Fruit fly (Drosophila melanogaster) whole organism, embryonic: ENCODE measurements around the gene Dhc36C.

Experiments
- BEAF-32 ChIP-seq: fragments of 200-800 bp; sonication (Bioruptor generic); optimal IDR thresholded peaks from 3 replicates; lab custom pipeline; 2017; ENCODE audit warnings: missing biosample characterization, missing genetic modification characterization, mild to moderate bottlenecking, moderate library complexity, missing genetic modification reagents
- Bgb ChIP-seq: fragments of 200-800 bp; sonication (Bioruptor generic); IDR thresholded peaks from 2 replicates; pipeline ENCODE4 v1.3.6; 2022; ENCODE audit warnings: missing biosample characterization, missing genetic modification characterization; ENCODE audit not compliant: partially characterized antibody
- CG10543 ChIP-seq: fragments of 200-800 bp; sonication (Bioruptor generic); optimal IDR thresholded peaks from 3 replicates; lab custom pipeline; 2017; ENCODE audit warnings: missing biosample characterization, mild to moderate bottlenecking, missing genetic modification characterization, moderate library complexity
- CG10565 ChIP-seq: fragments of 200-800 bp; sonication (Bioruptor generic); optimal IDR thresholded peaks from 3 replicates; lab custom pipeline; 2016; ENCODE audit warnings: missing biosample characterization, mild to moderate bottlenecking, missing genetic modification characterization
- CG10654 ChIP-seq: fragments of 200-800 bp; sonication (Bioruptor generic); optimal IDR thresholded peaks from 2 replicates; lab custom pipeline; 2016; ENCODE audit warnings: missing biosample characterization, missing genetic modification characterization
- CG12236 ChIP-seq: fragments of 200-800 bp; sonication (Bioruptor generic); optimal IDR thresholded peaks from 2 replicates; lab custom pipeline; 2016; ENCODE audit warnings: missing biosample characterization, missing genetic modification characterization
- CG13287 ChIP-seq: fragments of 200-800 bp; sonication (Bioruptor generic); IDR thresholded peaks from 2 replicates; pipeline ENCODE4 v1.3.6; 2022; ENCODE audit warnings: missing biosample characterization, missing genetic modification characterization; ENCODE audit not compliant: partially characterized antibody
- CG14710 ChIP-seq: fragments of 200-800 bp; sonication (Bioruptor generic); optimal IDR thresholded peaks from 3 replicates; lab custom pipeline; 2019; ENCODE audit warnings: missing biosample characterization, mild to moderate bottlenecking, missing genetic modification characterization, moderate library complexity
- CG17328 ChIP-seq: fragments of 200-800 bp; sonication (Bioruptor generic); IDR thresholded peaks from 2 replicates; pipeline ENCODE4 v1.3.6; 2022; ENCODE audit warnings: missing biosample characterization, missing genetic modification characterization
- CG17829 ChIP-seq: fragments of 200-800 bp; optimal IDR thresholded peaks from 2 replicates; lab custom pipeline; 2019; ENCODE audit warnings: missing biosample characterization, mild to moderate bottlenecking, missing genetic modification characterization, moderate library complexity
- CG18262 ChIP-seq: fragments of 200-800 bp; optimal IDR thresholded peaks from 3 replicates; lab custom pipeline; 2019; ENCODE audit warnings: missing biosample characterization, mild to moderate bottlenecking, missing genetic modification characterization, moderate library complexity
- CG31224 ChIP-seq: fragments of 200-800 bp; sonication (Bioruptor generic); IDR thresholded peaks from 2 replicates; pipeline ENCODE4 v1.3.6; 2022; ENCODE audit warnings: missing biosample characterization, missing genetic modification characterization
- CG31441 ChIP-seq: fragments of 200-800 bp; sonication (Bioruptor generic); IDR thresholded peaks from 2 replicates; pipeline ENCODE4 v1.3.6; 2022; ENCODE audit warnings: missing biosample characterization, missing genetic modification characterization
- CG3407 ChIP-seq: fragments of 200-800 bp; sonication (Bioruptor generic); optimal IDR thresholded peaks from 2 replicates; lab custom pipeline; 2018; ENCODE audit warnings: missing biosample characterization, mild to moderate bottlenecking, missing genetic modification characterization
- CG3726 ChIP-seq: fragments of 200-800 bp; sonication (Bioruptor generic); IDR thresholded peaks from 3 replicates; pipeline ENCODE4, ENCODE4 v1.3.6; 2022; ENCODE audit warnings: missing biosample characterization, missing genetic modification characterization
- CG4404 ChIP-seq: fragments of 200-800 bp; sonication (Bioruptor generic); IDR thresholded peaks from 2 replicates; pipeline ENCODE4 v1.3.6; 2022; ENCODE audit warnings: missing biosample characterization, missing genetic modification characterization
- CG4424 ChIP-seq: fragments of 200-800 bp; sonication (Bioruptor generic); optimal IDR thresholded peaks from 3 replicates; lab custom pipeline; 2016; ENCODE audit warnings: missing biosample characterization, missing genetic modification characterization
- CG6175 ChIP-seq: fragments of 200-800 bp; sonication (Bioruptor generic); IDR thresholded peaks from 3 replicates; pipeline ENCODE4 v1.3.6; 2022; ENCODE audit warnings: missing biosample characterization, missing genetic modification characterization
- CG7839 ChIP-seq: fragments of 200-800 bp; sonication (Bioruptor generic); optimal IDR thresholded peaks from 3 replicates; lab custom pipeline; 2018; ENCODE audit warnings: missing biosample characterization, mild to moderate bottlenecking, missing genetic modification characterization, moderate library complexity
- CG8478 ChIP-seq: fragments of >200 bp; optimal IDR thresholded peaks from 2 replicates; lab custom pipeline; 2018
- CG9727 ChIP-seq: fragments of 200-800 bp; sonication (Bioruptor generic); optimal IDR thresholded peaks from 3 replicates; lab custom pipeline; 2017; ENCODE audit warnings: missing biosample characterization, mild to moderate bottlenecking, missing genetic modification characterization
- CG9876 ChIP-seq: fragments of 200-800 bp; sonication (Bioruptor generic); optimal IDR thresholded peaks from 2 replicates; lab custom pipeline; 2016; ENCODE audit warnings: missing biosample characterization, missing genetic modification characterization
- Dek ChIP-seq: fragments of 200-800 bp; sonication (Bioruptor generic); optimal IDR thresholded peaks from 3 replicates; lab custom pipeline; 2019; ENCODE audit warnings: missing biosample characterization, mild to moderate bottlenecking, missing genetic modification characterization, moderate library complexity
- Dip3 ChIP-seq: fragments of 200-800 bp; sonication (Bioruptor generic); optimal IDR thresholded peaks from 3 replicates; lab custom pipeline; 2016; ENCODE audit warnings: missing biosample characterization, missing genetic modification characterization
- GATAe ChIP-seq: fragments of 200-800 bp; sonication (Bioruptor generic); conservative IDR thresholded peaks from 2 replicates; pipeline ENCODE4 v1.3.6; 2022; ENCODE audit warnings: missing biosample characterization, missing genetic modification characterization
- HHEX ChIP-seq: fragments of 200-800 bp; sonication (Bioruptor generic); optimal IDR thresholded peaks from 3 replicates; lab custom pipeline; 2017; ENCODE audit warnings: missing biosample characterization, mild to moderate bottlenecking, missing genetic modification characterization, missing genetic modification reagents
- HLHmδ ChIP-seq: fragments of 200-800 bp; sonication (Bioruptor generic); optimal IDR thresholded peaks from 2 replicates; lab custom pipeline; 2018; ENCODE audit warnings: missing biosample characterization, mild to moderate bottlenecking, missing genetic modification characterization, moderate library complexity
- Hand ChIP-seq: fragments of 200-800 bp; sonication (Bioruptor generic); optimal IDR thresholded peaks from 2 replicates; lab custom pipeline; 2017; ENCODE audit warnings: mild to moderate bottlenecking, missing biosample characterization, missing genetic modification reagents, missing genetic modification characterization
- MTF-1 ChIP-seq: fragments of 200-800 bp; sonication (Bioruptor generic); optimal IDR thresholded peaks from 2 replicates; lab custom pipeline; 2018; ENCODE audit warnings: missing biosample characterization, mild to moderate bottlenecking, missing genetic modification characterization, borderline replicate concordance
- Max ChIP-seq: fragments of 200-800 bp; sonication (Bioruptor generic); optimal IDR thresholded peaks from 2 replicates; lab custom pipeline; 2016; ENCODE audit warnings: missing biosample characterization, mild to moderate bottlenecking, missing genetic modification characterization
- Mes4 ChIP-seq: fragments of 200-800 bp; sonication (Bioruptor generic); optimal IDR thresholded peaks from 2 replicates; lab custom pipeline; 2016; ENCODE audit warnings: missing biosample characterization, missing genetic modification characterization
- Nf-YB ChIP-seq: fragments of 200-800 bp; sonication (Bioruptor generic); optimal IDR thresholded peaks from 3 replicates; lab custom pipeline; 2019; ENCODE audit warnings: missing biosample characterization, mild to moderate bottlenecking, missing genetic modification characterization, moderate library complexity
- Nf-YC ChIP-seq: fragments of 200-800 bp; optimal IDR thresholded peaks from 3 replicates; lab custom pipeline; 2019; ENCODE audit warnings: missing biosample characterization, mild to moderate bottlenecking, missing genetic modification characterization, moderate library complexity
- Rx ChIP-seq: fragments of 200-800 bp; sonication (Bioruptor generic); IDR thresholded peaks from 2 replicates; pipeline ENCODE4 v1.3.6; 2022; ENCODE audit warnings: missing biosample characterization, missing genetic modification characterization
- Spps ChIP-seq: fragments of 200-800 bp; sonication (Bioruptor generic); optimal IDR thresholded peaks from 2 replicates; lab custom pipeline; 2018; ENCODE audit warnings: missing biosample characterization, mild to moderate bottlenecking, missing genetic modification characterization
- Usf ChIP-seq: fragments of 200-800 bp; sonication (Bioruptor generic); optimal IDR thresholded peaks from 2 replicates; lab custom pipeline; 2017; ENCODE audit warnings: missing genotype, missing biosample characterization, missing genetic modification characterization
- ash1 ChIP-seq: fragments of 200-800 bp; sonication (Bioruptor generic); optimal IDR thresholded peaks from 2 replicates; lab custom pipeline; 2018; ENCODE audit warnings: missing biosample characterization, mild to moderate bottlenecking, missing genetic modification characterization
- crp ChIP-seq, 2 experiments: fragments of 200-800 bp; sonication (Bioruptor generic); optimal IDR thresholded peaks; 2 replicates in 1 of 2; 3 replicates in 1 of 2; lab custom pipeline; 2017; ENCODE audit warnings: missing biosample characterization in 2 of 2, missing genetic modification characterization in 2 of 2, mild to moderate bottlenecking in 1 of 2, moderate library complexity in 1 of 2
- dpn ChIP-seq, 2 experiments: fragments of 200-800 bp; sonication (Bioruptor generic); optimal IDR thresholded peaks; 3 replicates each; lab custom pipeline; 2016; ENCODE audit warnings: missing biosample characterization in 2 of 2, missing genetic modification characterization in 2 of 2
- esg ChIP-seq: fragments of 200-800 bp; sonication (Bioruptor generic); conservative IDR thresholded peaks from 2 replicates; pipeline ENCODE4 v1.3.6; 2022; ENCODE audit warnings: missing biosample characterization, missing genetic modification characterization
- gce ChIP-seq: fragments of 200-800 bp; sonication (Bioruptor generic); IDR thresholded peaks from 3 replicates; pipeline ENCODE4 v1.3.6; 2022; ENCODE audit warnings: missing biosample characterization, missing genetic modification characterization
- mam ChIP-seq: fragments of 200-800 bp; sonication (Bioruptor generic); optimal IDR thresholded peaks from 3 replicates; lab custom pipeline; 2016; ENCODE audit warnings: missing biosample characterization, missing genetic modification characterization
- pita ChIP-seq: fragments of 200-800 bp; sonication (Bioruptor generic); optimal IDR thresholded peaks from 2 replicates; lab custom pipeline; 2017; ENCODE audit warnings: missing biosample characterization, mild to moderate bottlenecking, missing genetic modification characterization
- row ChIP-seq: fragments of 200-800 bp; sonication (Bioruptor generic); IDR thresholded peaks from 3 replicates; pipeline ENCODE4 v1.3.6; 2022; ENCODE audit warnings: missing biosample characterization, missing genetic modification characterization
- schlank ChIP-seq: fragments of 200-800 bp; sonication (Bioruptor generic); optimal IDR thresholded peaks from 2 replicates; lab custom pipeline; 2018; ENCODE audit warnings: missing biosample characterization, mild to moderate bottlenecking, missing genetic modification characterization
- sim ChIP-seq: fragments of 200-800 bp; sonication (Bioruptor generic); IDR thresholded peaks from 2 replicates; pipeline ENCODE4 v1.3.6; 2022; ENCODE audit warnings: missing biosample characterization, missing genetic modification characterization
- slbo ChIP-seq: fragments of 200-800 bp; sonication (Bioruptor generic); IDR thresholded peaks from 2 replicates; pipeline ENCODE4 v1.3.6; 2022; ENCODE audit warnings: missing biosample characterization, missing genetic modification characterization
- ttk ChIP-seq: fragments of 200-800 bp; sonication (Bioruptor generic); IDR thresholded peaks from 2 replicates; pipeline ENCODE4 v2.1.2; 2022; ENCODE audit warnings: missing biosample characterization, missing genetic modification characterization
- unpg ChIP-seq: fragments of 200-800 bp; sonication (Bioruptor generic); optimal IDR thresholded peaks from 3 replicates; lab custom pipeline; 2018; ENCODE audit warnings: missing biosample characterization, mild to moderate bottlenecking, missing genetic modification characterization, moderate library complexity

Gene Dhc36C

DNA sequence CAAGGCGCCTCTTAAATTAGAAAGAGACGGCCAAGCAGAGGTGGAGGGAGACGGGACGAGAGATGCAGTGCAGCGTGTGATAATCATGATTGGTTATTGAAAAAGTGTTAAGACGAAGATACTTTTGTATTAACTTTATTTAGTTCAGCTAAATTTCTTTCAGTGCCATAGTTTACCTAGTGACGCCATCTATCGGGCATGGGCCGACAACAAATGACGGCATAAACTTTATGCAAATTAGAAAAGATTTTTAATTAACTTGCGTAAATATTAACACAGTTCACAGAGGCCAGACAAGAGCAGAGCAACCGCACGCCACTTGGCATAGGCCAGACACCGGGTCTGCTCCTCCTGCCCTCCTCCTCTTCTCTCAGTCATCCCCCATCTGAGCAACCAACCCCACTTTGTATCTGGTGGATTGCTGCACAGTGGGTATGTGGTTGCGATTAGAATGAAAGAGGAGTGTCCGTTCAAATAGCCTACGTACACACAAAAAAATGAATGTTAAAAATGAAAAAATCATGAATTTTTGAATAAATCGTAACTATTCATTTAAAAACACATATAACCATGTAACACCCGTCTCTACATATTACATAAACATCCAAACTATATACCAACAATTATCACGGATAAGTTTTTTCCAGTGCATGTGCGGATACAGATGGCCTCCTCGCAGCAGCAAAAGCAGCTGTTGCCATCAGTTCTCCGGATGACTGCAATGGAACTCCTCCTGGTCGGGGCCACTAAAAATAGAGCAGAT is 35.1 kb upstream of the Dhc36C start (continued):
- TF ChIP-seq pita (GFP tag; lab: Kevin White, UChicago) (no peak), CG3407 (GFP tag; lab: Kevin White, UChicago) (peak; percentile 58), Spps (tag; lab: Kevin White, UChicago) (peak; percentile 61), CG31224 (GFP tag; lab: Robert Waterston, UW) (peak; percentile 45; the same call in 1 of the 2 replicates), mam (peak; percentile 82), BEAF-32 (GFP tag; lab: Kevin White, UChicago) (no peak), HLHmδ (GFP tag; lab: Kevin White, UChicago) (no peak), schlank (no peak), ash1 (no peak), sim (GFP tag; lab: Robert Waterston, UW) (peak; percentile 69; the same call in 1 of the 2 replicates), dpn (GFP tag; optimal IDR thresholded peaks at IDR 0.05; lab: Kevin White, UChicago) (peak; percentile 76 to 82), CG8478 (lab: Kevin White, UChicago) (no peak), Nf-YC (tag; lab: Kevin White, UChicago) (no peak), slbo (GFP tag; lab: Robert Waterston, UW) (no peak; the same call in 1 of the 2 replicates), crp (GFP tag; optimal IDR thresholded peaks at IDR 0.05; lab: Kevin White, UChicago) (peak in 1 of 2 experiments; percentile 45), Nf-YB (GFP tag; lab: Kevin White, UChicago) (no peak), CG13287 (GFP tag; lab: Robert Waterston, UW) (no peak), CG10565 (GFP tag; lab: Kevin White, UChicago) (peak; percentile 7), CG17829 (peak; percentile 83), Rx (GFP tag; lab: Robert Waterston, UW) (peak; percentile 69), CG12236 (GFP tag; lab: Kevin White, UChicago) (peak; percentile 75), Mes4 (GFP tag; lab: Kevin White, UChicago) (peak; percentile 64), CG18262 (tag; lab: Kevin White, UChicago) (peak; percentile 88), CG31441 (GFP tag; lab: Robert Waterston, UW) (no peak; the same call in none of the 2 replicates), Usf (no peak), GATAe (GFP tag; lab: Robert Waterston, UW) (no peak), CG10543 (GFP tag; lab: Kevin White, UChicago) (no peak), ttk (peak; percentile 73), CG3726 (GFP tag; lab: Robert Waterston, UW) (peak; percentile 74; the same call in 2 of the 3 replicates), Dip3 (GFP tag; lab: Kevin White, UChicago) (peak; percentile 43), CG14710 (tag; lab: Kevin White, UChicago) (peak; percentile 84), CG10654 (GFP tag; lab: Kevin White, UChicago) (peak; percentile 69), unpg (GFP tag; lab: Kevin White, UChicago) (peak; percentile 88), row (GFP tag; lab: Robert Waterston, UW) (peak; percentile 86), Bgb (GFP tag; lab: Robert Waterston, UW) (no peak), CG9727 (GFP tag; lab: Kevin White, UChicago) (peak; percentile 81), CG4404 (GFP tag; lab: Robert Waterston, UW) (peak; percentile 63), CG6175 (GFP tag; lab: Robert Waterston, UW) (0 out of 3 replicates have a peak, but pooled peaks have one; percentile 35), esg (GFP tag; lab: Robert Waterston, UW) (peak; percentile 85), HHEX (GFP tag; lab: Kevin White, UChicago) (peak; percentile 70), Max (GFP tag; lab: Kevin White, UChicago) (peak; percentile 68), MTF-1 (GFP tag; lab: Kevin White, UChicago) (peak; percentile 52), Hand (GFP tag; lab: Kevin White, UChicago) (peak; percentile 80), CG4424 (peak; percentile 84), gce (peak; percentile 68; the same call in 2 of the 3 replicates), Dek (peak; percentile 76), CG17328 (GFP tag; lab: Robert Waterston, UW) (peak; percentile 86; the same call in 1 of the 2 replicates), CG7839 (peak; percentile 87), CG9876 (peak; percentile 74)
